Worm (Caenorhabditis elegans) whole organism, young adult: Measurements from ENCODE around the gene bre-1.
"Not testable (repeated sequence)": the region's sequence is repeated elsewhere in the genome, so short reads cannot be mapped to it uniquely, and the experiment has no call there.

ENCODE experiments used
- C17E4.6 ChIP-seq: fragments of 200-800 bp; sonication (Bioruptor generic); IDR thresholded peaks from 2 replicates; pipeline ENCODE4 v1.3.6; 2022; ENCODE audit warnings: missing genetic modification reagents, missing genetic modification characterization, missing compliant biosample characterization
- D2030.7 ChIP-seq: fragments of 200-800 bp; sonication (Bioruptor generic); IDR thresholded peaks from 2 replicates; pipeline ENCODE4 v1.3.6; 2022; ENCODE audit warnings: missing genetic modification reagents, missing genetic modification characterization, missing compliant biosample characterization
- F10E7.11 ChIP-seq: sonication (generic microtip); optimal IDR thresholded peaks from 2 replicates; lab custom pipeline; 2017; ENCODE audit warnings: mild to moderate bottlenecking, missing genetic modification characterization, moderate library complexity, missing compliant biosample characterization
- F22D6.2 ChIP-seq: sonication (generic microtip); optimal IDR thresholded peaks from 2 replicates; lab custom pipeline; 2016; ENCODE audit warnings: mild to moderate bottlenecking, missing genetic modification characterization, missing compliant biosample characterization
- F37B4.10 ChIP-seq: fragments of 200-800 bp; sonication (Bioruptor generic); IDR thresholded peaks from 2 replicates; pipeline ENCODE4 v1.3.6; 2022; ENCODE audit warnings: missing genetic modification characterization, missing compliant biosample characterization
- F49E8.2 ChIP-seq: sonication (generic microtip); optimal IDR thresholded peaks from 3 replicates; lab custom pipeline; 2017; ENCODE audit warnings: missing genetic modification characterization, mild to moderate bottlenecking, missing compliant biosample characterization, antibody characterized with exemption, moderate library complexity; ENCODE audit not compliant: insufficient read depth
- F57A8.1 ChIP-seq: fragments of 200-800 bp; sonication (Bioruptor generic); optimal IDR thresholded peaks from 2 replicates; lab custom pipeline; 2018; ENCODE audit warnings: mild to moderate bottlenecking, missing genetic modification characterization, moderate library complexity, missing compliant biosample characterization
- K12H6.12 ChIP-seq: fragments of 200-800 bp; sonication (Bioruptor generic); optimal IDR thresholded peaks from 2 replicates; lab custom pipeline; 2018; ENCODE audit warnings: mild to moderate bottlenecking, missing genetic modification characterization, missing compliant biosample characterization
- T07F8.4 ChIP-seq: sonication (generic microtip); optimal IDR thresholded peaks from 2 replicates; lab custom pipeline; 2016; ENCODE audit warnings: mild to moderate bottlenecking, missing genetic modification characterization, moderate library complexity, missing compliant biosample characterization
- Y53F4B.3 ChIP-seq: fragments of 200-800 bp; sonication (Bioruptor generic); IDR thresholded peaks from 2 replicates; pipeline ENCODE4 v1.3.6; 2022; ENCODE audit warnings: missing genetic modification reagents, missing genetic modification characterization, missing compliant biosample characterization
- Y56A3A.18 ChIP-seq: fragments of 200-800 bp; sonication (Bioruptor generic); IDR thresholded peaks from 2 replicates; pipeline ENCODE4 v1.3.6; 2022; ENCODE audit warnings: missing genetic modification reagents, missing genetic modification characterization, missing compliant biosample characterization
- Y67H2A.10 ChIP-seq: fragments of 200-800 bp; sonication (Bioruptor generic); conservative IDR thresholded peaks from 2 replicates; pipeline ENCODE4 v1.3.6; 2022; ENCODE audit warnings: missing genetic modification reagents, missing genetic modification characterization, missing compliant biosample characterization
- Y95B8A.8 ChIP-seq: fragments of 200-800 bp; sonication (Bioruptor generic); IDR thresholded peaks from 2 replicates; pipeline ENCODE4 v1.3.6; 2022; ENCODE audit warnings: missing genetic modification reagents, missing genetic modification characterization, missing compliant biosample characterization
- aptf-3 ChIP-seq: fragments of 200-800 bp; sonication (Bioruptor generic); IDR thresholded peaks from 2 replicates; pipeline ENCODE4 v1.3.6; 2022; ENCODE audit warnings: missing genetic modification characterization, missing compliant biosample characterization
- attf-5 ChIP-seq: fragments of 200-800 bp; sonication (Bioruptor generic); optimal IDR thresholded peaks from 2 replicates; lab custom pipeline; 2018; ENCODE audit warnings: mild to moderate bottlenecking, missing genetic modification characterization, missing compliant biosample characterization
- cebp-1 ChIP-seq, 2 experiments: fragments of 200-800 bp in 1 of 2; sonication (Bioruptor generic) in 1 of 2; sonication (generic microtip) in 1 of 2; IDR thresholded peaks in 1 of 2; optimal IDR thresholded peaks in 1 of 2; 2 replicates each; pipeline versions ENCODE4 v1.3.6 to Lab custom; 2017 to 2022; ENCODE audit warnings: missing compliant biosample characterization in 2 of 2, missing genetic modification characterization in 2 of 2, mild to moderate bottlenecking in 1 of 2, missing genetic modification reagents in 1 of 2, moderate library complexity in 1 of 2
- ceh-100 ChIP-seq: fragments of 200-800 bp; sonication (Bioruptor generic); IDR thresholded peaks from 2 replicates; pipeline ENCODE4 v1.3.6; 2022; ENCODE audit warnings: missing genetic modification reagents, missing genetic modification characterization, missing compliant biosample characterization
- ceh-40 ChIP-seq: fragments of 200-800 bp; sonication (Bioruptor generic); IDR thresholded peaks from 2 replicates; pipeline ENCODE4 v1.3.6; 2022; ENCODE audit warnings: missing genetic modification characterization, missing compliant biosample characterization
- ceh-58 ChIP-seq: fragments of 200-800 bp; sonication (Bioruptor generic); IDR thresholded peaks from 2 replicates; pipeline ENCODE4 v1.3.6; 2022; ENCODE audit warnings: missing genetic modification characterization, missing compliant biosample characterization
- ceh-79 ChIP-seq: sonication (generic microtip); optimal IDR thresholded peaks from 2 replicates; lab custom pipeline; 2017; ENCODE audit warnings: mild to moderate bottlenecking, missing genetic modification characterization, missing compliant biosample characterization
- dox-1 ChIP-seq: fragments of 200-800 bp; sonication (Bioruptor generic); IDR thresholded peaks from 2 replicates; pipeline ENCODE4 v1.3.6; 2022; ENCODE audit warnings: missing genetic modification reagents, missing genetic modification characterization, missing compliant biosample characterization
- egl-18 ChIP-seq: fragments of 200-800 bp; sonication (Bioruptor generic); IDR thresholded peaks from 2 replicates; pipeline ENCODE4 v1.3.6; 2022; ENCODE audit warnings: missing genetic modification reagents, missing genetic modification characterization, missing compliant biosample characterization
- egl-44 ChIP-seq: fragments of 200-800 bp; sonication (Bioruptor generic); IDR thresholded peaks from 2 replicates; pipeline ENCODE4 v1.3.6; 2022; ENCODE audit warnings: missing genetic modification reagents, missing genetic modification characterization, missing compliant biosample characterization
- egrh-3 ChIP-seq: fragments of 200-800 bp; sonication (Bioruptor generic); IDR thresholded peaks from 2 replicates; pipeline ENCODE4 v1.3.6; 2022; ENCODE audit warnings: missing genetic modification reagents, missing genetic modification characterization, missing compliant biosample characterization
- him-1 ChIP-seq: sonication (generic microtip); optimal IDR thresholded peaks from 2 replicates; lab custom pipeline; 2016; ENCODE audit warnings: missing genotype, missing genetic modification reagents, missing genetic modification characterization, missing compliant biosample characterization
- hmg-1.2 ChIP-seq: fragments of 200-800 bp; sonication (Bioruptor generic); IDR thresholded peaks from 2 replicates; pipeline ENCODE4 v1.3.6; 2022; ENCODE audit warnings: missing genetic modification reagents, missing genetic modification characterization, missing compliant biosample characterization
- hrde-1 ChIP-seq: sonication (generic microtip); optimal IDR thresholded peaks from 2 replicates; lab custom pipeline; 2016; ENCODE audit warnings: missing genetic modification characterization, mild to moderate bottlenecking, missing compliant biosample characterization, moderate library complexity, missing genotype, missing genetic modification reagents, borderline replicate concordance
- hsf-1 ChIP-seq: fragments of 200-800 bp; sonication (Bioruptor generic); IDR thresholded peaks from 2 replicates; pipeline ENCODE4 v1.3.6; 2022; ENCODE audit warnings: missing genetic modification reagents, missing genetic modification characterization, missing compliant biosample characterization
- let-526 ChIP-seq: fragments of 200-800 bp; sonication (Bioruptor generic); IDR thresholded peaks from 2 replicates; pipeline ENCODE4 v1.3.6; 2022; ENCODE audit warnings: missing genetic modification reagents, missing genetic modification characterization, missing compliant biosample characterization
- madf-3 ChIP-seq: fragments of 200-800 bp; sonication (Bioruptor generic); IDR thresholded peaks from 2 replicates; pipeline ENCODE4 v1.3.6; 2022; ENCODE audit warnings: missing genetic modification reagents, missing genetic modification characterization, missing compliant biosample characterization
- nfya-2 ChIP-seq: fragments of 200-800 bp; sonication (Bioruptor generic); IDR thresholded peaks from 2 replicates; pipeline ENCODE4 v1.3.6; 2022; ENCODE audit warnings: missing genetic modification reagents, missing genetic modification characterization, missing compliant biosample characterization
- nfyb-1 ChIP-seq: fragments of 200-800 bp; sonication (Bioruptor generic); IDR thresholded peaks from 2 replicates; pipeline ENCODE4 v1.3.6; 2022; ENCODE audit warnings: missing genetic modification reagents, missing genetic modification characterization, missing compliant biosample characterization
- nhr-120 ChIP-seq: fragments of 200-800 bp; sonication (Bioruptor generic); IDR thresholded peaks from 2 replicates; pipeline ENCODE4 v1.3.6; 2022; ENCODE audit warnings: missing genetic modification characterization, missing compliant biosample characterization
- nhr-179 ChIP-seq: sonication (generic microtip); optimal IDR thresholded peaks from 2 replicates; lab custom pipeline; 2016; ENCODE audit warnings: mild to moderate bottlenecking, missing genetic modification characterization, missing compliant biosample characterization
- nhr-90 ChIP-seq: sonication (generic microtip); optimal IDR thresholded peaks from 2 replicates; lab custom pipeline; 2016; ENCODE audit warnings: missing genotype, mild to moderate bottlenecking, missing genetic modification characterization, missing compliant biosample characterization
- pbrm-1 ChIP-seq: fragments of 200-800 bp; sonication (Bioruptor generic); IDR thresholded peaks from 2 replicates; pipeline ENCODE4 v1.3.6; 2022; ENCODE audit warnings: missing genetic modification reagents, missing genetic modification characterization, missing compliant biosample characterization
- rcor-1 ChIP-seq: fragments of 200-800 bp; sonication (Bioruptor generic); IDR thresholded peaks from 2 replicates; pipeline ENCODE4 v1.3.6; 2022; ENCODE audit warnings: missing genetic modification reagents, missing genetic modification characterization, missing compliant biosample characterization
- snpc-4 ChIP-seq, 5 experiments: fragments of 150-350 bp in 1 of 5; sonication (generic microtip) in 4 of 5; optimal IDR thresholded peaks; 2 replicates each; lab custom pipeline; 2014 to 2018; ENCODE audit warnings: missing genetic modification characterization in 5 of 5, missing biosample characterization in 3 of 5, antibody characterized with exemption in 2 of 5, mild to moderate bottlenecking in 2 of 5, missing compliant biosample characterization in 2 of 5, missing genotype in 2 of 5, moderate library complexity in 2 of 5, missing genetic modification reagents in 1 of 5
- unc-62 ChIP-seq: fragments of 150-350 bp; optimal IDR thresholded peaks from 2 replicates; lab custom pipeline; 2014; ENCODE audit warnings: missing biosample characterization, missing genetic modification reagents, missing genetic modification characterization
- xnd-1 ChIP-seq: sonication (generic microtip); optimal IDR thresholded peaks from 2 replicates; lab custom pipeline; 2016; ENCODE audit warnings: missing genotype, missing genetic modification reagents, missing genetic modification characterization, missing compliant biosample characterization

bre-1 gene

DNA sequence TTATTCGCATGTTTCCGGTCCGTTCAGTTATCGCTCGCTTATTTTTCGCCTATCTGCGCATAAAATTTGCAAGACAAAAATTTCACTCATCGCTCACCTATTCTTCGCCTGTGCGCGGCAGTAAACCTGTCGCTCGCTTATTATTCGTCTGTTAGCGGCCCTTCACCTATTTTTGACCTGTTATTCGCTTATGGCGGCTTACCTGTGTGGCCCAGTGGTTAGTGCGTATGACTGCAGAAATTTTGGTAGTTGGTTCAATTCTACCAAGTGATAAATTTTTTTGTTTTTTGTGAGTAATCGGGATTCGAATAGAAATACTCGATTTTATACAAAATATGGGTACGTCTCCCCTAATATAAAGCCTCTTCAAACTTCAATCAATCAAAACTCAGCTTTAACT, 23.0 kb upstream of the bre-1 start (continued):
- TF ChIP-seq egl-44 (GFP tag; lab: Robert Waterston, UW) (peak; percentile 62), D2030.7 (peak; percentile 38; the same call in 1 of the 2 replicates), C17E4.6 (GFP tag; lab: Robert Waterston, UW) (peak; percentile 12; the same call in 1 of the 2 replicates), let-526 (GFP tag; lab: Robert Waterston, UW) (0 out of 2 replicates have a peak, but pooled peaks have one; percentile 31), madf-3 (GFP tag; lab: Robert Waterston, UW) (peak; percentile 63; the same call in 1 of the 2 replicates), Y95B8A.8 (GFP tag; lab: Robert Waterston, UW) (0 out of 2 replicates have a peak, but pooled peaks have one; percentile 22), cebp-1 (GFP tag; IDR thresholded peaks at IDR 0.05; lab: Robert Waterston, UW) (peak; percentile 63), rcor-1 (GFP tag; lab: Robert Waterston, UW) (peak; percentile 42; the same call in 1 of the 2 replicates), Y56A3A.18 (0 out of 2 replicates have a peak, but pooled peaks have one; percentile 33), hmg-1.2 (GFP tag; lab: Robert Waterston, UW) (peak; percentile 51), nhr-120 (GFP tag; lab: Robert Waterston, UW) (0 out of 2 replicates have a peak, but pooled peaks have one; percentile 77), ceh-40 (GFP tag; lab: Robert Waterston, UW) (peak; percentile 83), egl-18 (GFP tag; lab: Robert Waterston, UW) (0 out of 2 replicates have a peak, but pooled peaks have one; percentile 17), ceh-58 (GFP tag; lab: Robert Waterston, UW) (0 out of 2 replicates have a peak, but pooled peaks have one; percentile 53), dox-1 (GFP tag; lab: Robert Waterston, UW) (peak; percentile 69; the same call in 1 of the 2 replicates)
- TF ChIP-seq cebp-1 (tag; optimal IDR thresholded peaks at IDR 0.05; lab: Kevin White, UChicago): not testable (repeated sequence)

- TF ChIP-seq ceh-100 (GFP tag; lab: Robert Waterston, UW) (no peak), F10E7.11 (tag; lab: Kevin White, UChicago) (no peak), T07F8.4 (tag; lab: Kevin White, UChicago) (no peak), aptf-3 (GFP tag; lab: Robert Waterston, UW) (no peak), egrh-3 (GFP tag; lab: Robert Waterston, UW) (no peak), nhr-90 (tag; lab: Kevin White, UChicago) (no peak), F37B4.10 (no peak)
These were observed 21.2 kb upstream of the bre-1 start, which contains the start of gene C53B4.2 for ce11 chrIV:8965883-8966282. C53B4.2 (plus strand) TSS chrIV:8966183.

ce11 chrIV:8967990-8968389, 19.1 kb upstream of the bre-1 start, which contains the start of gene suex-2:
suex-2 (plus strand) TSS chrIV:8968290.
- TF ChIP-seq D2030.7 (no peak), hrde-1 (tag; lab: Kevin White, UChicago) (no peak), madf-3 (GFP tag; lab: Robert Waterston, UW) (no peak)

DNA sequence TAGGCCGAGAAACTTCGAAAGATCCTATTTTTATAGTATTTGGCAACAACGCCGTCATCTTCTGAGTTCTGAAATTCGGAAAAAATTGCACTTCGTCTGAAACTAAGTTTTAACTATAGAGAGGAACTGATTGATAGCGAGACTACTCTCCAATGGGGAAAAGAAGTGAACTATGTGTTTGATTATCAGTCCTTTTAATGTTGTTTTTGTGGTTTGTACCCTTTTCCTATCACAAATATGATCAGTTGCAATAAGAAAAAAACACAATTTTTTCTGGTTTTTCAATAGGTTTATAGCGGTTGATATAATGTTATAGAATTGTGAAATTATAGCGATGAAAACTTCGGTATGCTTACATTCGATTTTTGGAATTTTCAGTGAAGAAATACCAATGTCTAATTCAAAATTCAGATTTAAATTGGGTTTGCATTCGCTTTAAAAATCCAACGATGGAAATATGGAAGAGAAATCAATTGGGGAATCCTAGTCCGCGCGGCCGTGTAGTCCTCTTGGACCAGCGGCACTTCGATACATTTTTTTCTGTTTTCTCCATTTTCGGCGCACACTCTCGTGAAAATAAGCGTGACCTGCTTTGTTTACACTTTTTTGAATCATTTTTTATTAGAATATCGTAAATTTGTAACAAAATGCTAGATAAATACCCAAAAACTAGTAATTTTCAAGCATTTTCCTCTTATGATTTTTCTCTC, 13.7 kb upstream of the bre-1 start, which contains the start of gene C53B4.3:
Gene C53B4.3 (minus strand): TSS at position 464 of the 710 bp plus-strand sequence.
- TF ChIP-seq ceh-79 (tag; lab: Kevin White, UChicago): no peak
- TF ChIP-seq attf-5 (GFP tag; lab: Kevin White, UChicago): no peak
- TF ChIP-seq F37B4.10: no peak
- TF ChIP-seq egl-44 (GFP tag; lab: Robert Waterston, UW): no peak
- TF ChIP-seq hsf-1: no peak
- no peak for TF ChIP-seq ceh-58 (GFP tag; lab: Robert Waterston, UW)
- no peak for TF ChIP-seq Y95B8A.8 (GFP tag; lab: Robert Waterston, UW)
- TF ChIP-seq Y53F4B.3 (GFP tag; lab: Robert Waterston, UW): no peak
- TF ChIP-seq F57A8.1 (GFP tag; lab: Kevin White, UChicago): no peak
- TF ChIP-seq xnd-1 (tag; lab: Kevin White, UChicago): peak; percentile 8
- TF ChIP-seq him-1 (tag; lab: Kevin White, UChicago): peak; percentile 37
- TF ChIP-seq nhr-179 (tag; lab: Kevin White, UChicago): no peak
- no peak for TF ChIP-seq Y67H2A.10
- no peak for TF ChIP-seq pbrm-1 (GFP tag; lab: Robert Waterston, UW)
- peak; percentile 38 for TF ChIP-seq snpc-4 (GFP tag; optimal IDR thresholded peaks at IDR 0.05; lab: Kevin White, UChicago)
- TF ChIP-seq snpc-4 (tag; optimal IDR thresholded peaks at IDR 0.05; lab: Kevin White, UChicago): peak in 3 of 4 experiments; percentile 25 to 51 (median 36)
- no peak for TF ChIP-seq F49E8.2
- TF ChIP-seq nfya-2: no peak
- TF ChIP-seq unc-62: no peak
- no peak for TF ChIP-seq nfyb-1
- no peak for TF ChIP-seq F22D6.2 (tag; lab: Kevin White, UChicago)
- TF ChIP-seq K12H6.12: peak; percentile 40
